Fruit fly (Drosophila melanogaster) whole organism, embryonic: Measurements from ENCODE around the gene CG14329.

Source experiments
- CG11695 ChIP-seq: fragments of 200-800 bp; sonication (Bioruptor generic); IDR thresholded peaks from 3 replicates; pipeline ENCODE4 v1.3.6; 2022; ENCODE audit warnings: missing biosample characterization, missing genetic modification characterization
- CG13296 ChIP-seq: fragments of 200-800 bp; sonication (Bioruptor generic); optimal IDR thresholded peaks from 3 replicates; lab custom pipeline; 2018; ENCODE audit warnings: missing biosample characterization, mild to moderate bottlenecking, missing genetic modification characterization
- CG14860 ChIP-seq: fragments of 200-800 bp; sonication (Bioruptor generic); IDR thresholded peaks from 3 replicates; pipeline ENCODE4 v1.3.6; 2022; ENCODE audit warnings: missing biosample characterization, missing genetic modification characterization; ENCODE audit not compliant: partially characterized antibody
- CG15514 ChIP-seq: fragments of 200-800 bp; sonication (Bioruptor generic); optimal IDR thresholded peaks from 3 replicates; lab custom pipeline; 2017; ENCODE audit warnings: missing biosample characterization, missing genetic modification characterization, mild to moderate bottlenecking, moderate library complexity, missing genetic modification reagents
- CG18599 ChIP-seq: fragments of 200-800 bp; sonication (Bioruptor generic); optimal IDR thresholded peaks from 3 replicates; lab custom pipeline; 2017; ENCODE audit warnings: missing biosample characterization, missing genetic modification characterization, mild to moderate bottlenecking, moderate library complexity, missing genetic modification reagents
- CG2199 ChIP-seq: fragments of 200-800 bp; sonication (Bioruptor generic); IDR thresholded peaks from 3 replicates; pipeline ENCODE4 v1.3.6; 2022; ENCODE audit warnings: missing biosample characterization, missing genetic modification characterization
- CG31365 ChIP-seq: fragments of 200-800 bp; sonication (Bioruptor generic); optimal IDR thresholded peaks from 2 replicates; lab custom pipeline; 2018; ENCODE audit warnings: missing biosample characterization, mild to moderate bottlenecking, missing genetic modification characterization
- CG31441 ChIP-seq: fragments of 200-800 bp; sonication (Bioruptor generic); IDR thresholded peaks from 2 replicates; pipeline ENCODE4 v1.3.6; 2022; ENCODE audit warnings: missing biosample characterization, missing genetic modification characterization
- CG32532 ChIP-seq: fragments of 200-800 bp; sonication (Bioruptor generic); IDR thresholded peaks from 2 replicates; pipeline ENCODE4 v1.3.6; 2022; ENCODE audit warnings: missing biosample characterization, missing genetic modification characterization
- CG34224 ChIP-seq: fragments of 200-800 bp; sonication (Bioruptor generic); IDR thresholded peaks from 3 replicates; pipeline ENCODE4 v1.3.6; 2022; ENCODE audit warnings: missing biosample characterization, missing genetic modification characterization; ENCODE audit not compliant: partially characterized antibody
- CG42726 ChIP-seq: fragments of 200-800 bp; sonication (Bioruptor generic); IDR thresholded peaks from 2 replicates; pipeline ENCODE4 v1.3.6; 2022; ENCODE audit warnings: missing biosample characterization, missing genetic modification characterization; ENCODE audit not compliant: partially characterized antibody
- CG7839 ChIP-seq: fragments of 200-800 bp; sonication (Bioruptor generic); optimal IDR thresholded peaks from 3 replicates; lab custom pipeline; 2018; ENCODE audit warnings: missing biosample characterization, mild to moderate bottlenecking, missing genetic modification characterization, moderate library complexity
- CG7963 ChIP-seq: fragments of 200-800 bp; sonication (Bioruptor generic); IDR thresholded peaks from 3 replicates; pipeline ENCODE4 v1.3.6; 2022; ENCODE audit warnings: missing biosample characterization, missing genetic modification characterization; ENCODE audit not compliant: partially characterized antibody
- CG8388 ChIP-seq: fragments of 200-800 bp; sonication (Bioruptor generic); optimal IDR thresholded peaks from 2 replicates; lab custom pipeline; 2019; ENCODE audit warnings: missing biosample characterization, mild to moderate bottlenecking, missing genetic modification characterization, moderate library complexity
- CG8924 ChIP-seq: fragments of 200-800 bp; optimal IDR thresholded peaks from 3 replicates; lab custom pipeline; 2019; ENCODE audit warnings: missing biosample characterization, mild to moderate bottlenecking, missing genetic modification characterization, moderate library complexity
- D ChIP-seq, 2 experiments: fragments of 200-800 bp in 1 of 2; fragments of >200 bp in 1 of 2; sonication (Bioruptor generic) in 1 of 2; optimal IDR thresholded peaks; 2 replicates in 1 of 2; 3 replicates in 1 of 2; lab custom pipeline; 2017; ENCODE audit warnings: mild to moderate bottlenecking in 1 of 2, missing biosample characterization in 1 of 2, missing genetic modification characterization in 1 of 2, missing genetic modification reagents in 1 of 2
- Dek ChIP-seq: fragments of 200-800 bp; sonication (Bioruptor generic); optimal IDR thresholded peaks from 3 replicates; lab custom pipeline; 2019; ENCODE audit warnings: missing biosample characterization, mild to moderate bottlenecking, missing genetic modification characterization, moderate library complexity
- Dip2 ChIP-seq: fragments of 200-800 bp; sonication (Bioruptor generic); IDR thresholded peaks from 2 replicates; pipeline ENCODE4 v1.3.6; 2022; ENCODE audit warnings: missing biosample characterization, missing genetic modification characterization
- Dip3 ChIP-seq: fragments of 200-800 bp; sonication (Bioruptor generic); optimal IDR thresholded peaks from 3 replicates; lab custom pipeline; 2016; ENCODE audit warnings: missing biosample characterization, missing genetic modification characterization
- Dll ChIP-seq: fragments of 200-800 bp; sonication (Bioruptor generic); IDR thresholded peaks from 4 replicates; pipeline ENCODE4 v1.3.6; 2022; ENCODE audit warnings: missing biosample characterization, missing genetic modification characterization; ENCODE audit not compliant: partially characterized antibody
- E2f1 ChIP-seq: fragments of 200-800 bp; sonication (Bioruptor generic); IDR thresholded peaks from 2 replicates; pipeline ENCODE4 v1.3.6; 2022; ENCODE audit warnings: missing biosample characterization, missing genetic modification characterization
- Gug ChIP-seq: fragments of 200-800 bp; sonication (Bioruptor generic); IDR thresholded peaks from 4 replicates; pipeline ENCODE4 v1.3.6; 2022; ENCODE audit warnings: missing biosample characterization, missing genetic modification characterization
- Hr78 ChIP-seq, 2 experiments: fragments of 200-800 bp in 1 of 2; fragments of >200 bp in 1 of 2; sonication (Bioruptor generic) in 1 of 2; optimal IDR thresholded peaks; 2 replicates each; lab custom pipeline; 2017 to 2019; ENCODE audit warnings: missing biosample characterization in 2 of 2, missing genetic modification characterization in 2 of 2, mild to moderate bottlenecking in 1 of 2, moderate library complexity in 1 of 2
- Hsf ChIP-seq: fragments of 200-800 bp; sonication (Bioruptor generic); optimal IDR thresholded peaks from 3 replicates; lab custom pipeline; 2016; ENCODE audit warnings: missing biosample characterization, missing genetic modification characterization
- Mad ChIP-seq: fragments of 200-800 bp; sonication (Bioruptor generic); optimal IDR thresholded peaks from 2 replicates; lab custom pipeline; 2016; ENCODE audit warnings: missing biosample characterization, missing genetic modification characterization
- Med ChIP-seq: fragments of 200-800 bp; sonication (Bioruptor generic); peaks from one replicate; lab custom pipeline; 2016; ENCODE audit warnings: missing biosample characterization, missing genetic modification characterization, mild to moderate bottlenecking, inconsistent platforms, moderate library complexity
- Myb ChIP-seq: fragments of 200-800 bp; sonication (Bioruptor generic); optimal IDR thresholded peaks from 2 replicates; lab custom pipeline; 2016; ENCODE audit warnings: missing biosample characterization, missing genetic modification characterization
- Scr ChIP-seq: fragments of 200-800 bp; sonication (Bioruptor generic); IDR thresholded peaks from 2 replicates; pipeline ENCODE4 v1.3.6; 2022; ENCODE audit warnings: missing biosample characterization, missing genetic modification characterization; ENCODE audit not compliant: partially characterized antibody
- Stat92E ChIP-seq, 3 experiments: fragments of >200 bp in 2 of 3; fragments of 200-800 bp in 1 of 3; sonication (Bioruptor generic) in 1 of 3; optimal IDR thresholded peaks; 2 replicates each; lab custom pipeline; 2017 to 2019; ENCODE audit warnings: missing biosample characterization in 3 of 3, missing genetic modification characterization in 3 of 3, mild to moderate bottlenecking in 1 of 3, moderate library complexity in 1 of 3
- Taf1 ChIP-seq: fragments of 200-800 bp; sonication (Bioruptor generic); IDR thresholded peaks from 2 replicates; pipeline ENCODE4 v1.3.6; 2022; ENCODE audit warnings: missing biosample characterization, missing genetic modification characterization
- Tbp ChIP-seq: fragments of >200 bp; optimal IDR thresholded peaks from 2 replicates; lab custom pipeline; 2018; ENCODE audit warnings: missing biosample characterization, missing genetic modification characterization
- amos ChIP-seq: fragments of 200-800 bp; sonication (Bioruptor generic); IDR thresholded peaks from 2 replicates; pipeline ENCODE4 v1.3.6; 2022; ENCODE audit warnings: missing biosample characterization, missing genetic modification characterization; ENCODE audit not compliant: partially characterized antibody
- aop ChIP-seq: fragments of 200-800 bp; sonication (Bioruptor generic); IDR thresholded peaks from 2 replicates; pipeline ENCODE4 v1.3.6; 2022; ENCODE audit warnings: missing biosample characterization, missing genetic modification characterization
- chinmo ChIP-seq: fragments of 200-800 bp; sonication (Bioruptor generic); IDR thresholded peaks from 4 replicates; pipeline ENCODE4 v1.3.6; 2022; ENCODE audit warnings: missing biosample characterization, missing genetic modification characterization; ENCODE audit not compliant: partially characterized antibody
- grau ChIP-seq: fragments of 200-800 bp; optimal IDR thresholded peaks from 3 replicates; lab custom pipeline; 2019; ENCODE audit warnings: missing biosample characterization, mild to moderate bottlenecking, missing genetic modification characterization, moderate library complexity
- gsb-n ChIP-seq: fragments of 200-800 bp; sonication (Bioruptor generic); optimal IDR thresholded peaks from 3 replicates; lab custom pipeline; 2018; ENCODE audit warnings: missing biosample characterization, mild to moderate bottlenecking, missing genetic modification characterization
- gt ChIP-seq: fragments of 200-800 bp; sonication (Bioruptor generic); IDR thresholded peaks from 2 replicates; pipeline ENCODE4 v1.3.6; 2022; ENCODE audit warnings: missing biosample characterization, missing genetic modification characterization
- hkb ChIP-seq, 2 experiments: fragments of 200-800 bp in 1 of 2; fragments of >200 bp in 1 of 2; sonication (Bioruptor generic) in 1 of 2; IDR thresholded peaks in 1 of 2; optimal IDR thresholded peaks in 1 of 2; 2 replicates each; pipeline versions ENCODE4 v1.3.6 to Lab custom; 2017 to 2022; ENCODE audit warnings: missing biosample characterization in 1 of 2, missing genetic modification characterization in 1 of 2
- maf-S ChIP-seq: fragments of 200-800 bp; sonication (Bioruptor generic); optimal IDR thresholded peaks from 2 replicates; lab custom pipeline; 2016; ENCODE audit warnings: missing biosample characterization, missing genetic modification characterization
- nau ChIP-seq: fragments of 200-800 bp; sonication (Bioruptor generic); optimal IDR thresholded peaks from 3 replicates; lab custom pipeline; 2017; ENCODE audit warnings: missing biosample characterization, mild to moderate bottlenecking, missing genetic modification characterization, missing genetic modification reagents
- nom ChIP-seq: fragments of 200-800 bp; sonication (Bioruptor generic); optimal IDR thresholded peaks from 2 replicates; lab custom pipeline; 2017; ENCODE audit warnings: missing biosample characterization, missing genetic modification characterization, mild to moderate bottlenecking, moderate library complexity, missing genetic modification reagents
- scrt ChIP-seq: fragments of 200-800 bp; sonication (Bioruptor generic); optimal IDR thresholded peaks from 2 replicates; lab custom pipeline; 2018; ENCODE audit warnings: missing biosample characterization, mild to moderate bottlenecking, missing genetic modification characterization, moderate library complexity
- seq ChIP-seq: fragments of 200-800 bp; sonication (Bioruptor generic); IDR thresholded peaks from 2 replicates; pipeline ENCODE4 v1.3.6; 2022; ENCODE audit warnings: missing biosample characterization, missing genetic modification characterization
- so ChIP-seq: fragments of 200-800 bp; sonication (Bioruptor generic); IDR thresholded peaks from 3 replicates; pipeline ENCODE4 v1.3.6; 2022; ENCODE audit warnings: missing biosample characterization, missing genetic modification characterization
- zen ChIP-seq: fragments of 200-800 bp; sonication (Bioruptor generic); optimal IDR thresholded peaks from 3 replicates; lab custom pipeline; 2018; ENCODE audit warnings: missing biosample characterization, mild to moderate bottlenecking, missing genetic modification characterization, moderate library complexity
- zen2 ChIP-seq: fragments of 200-800 bp; sonication (Bioruptor generic); IDR thresholded peaks from 3 replicates; pipeline ENCODE4 v1.3.6; 2022; ENCODE audit warnings: missing biosample characterization, missing genetic modification characterization; ENCODE audit not compliant: partially characterized antibody
- zf30C ChIP-seq: fragments of 200-800 bp; sonication (Bioruptor generic); optimal IDR thresholded peaks from 3 replicates; lab custom pipeline; 2018; ENCODE audit warnings: missing biosample characterization, mild to moderate bottlenecking, missing genetic modification characterization

Gene CG14329

dm6 chr3R:17619726-17620282, 10.6 kb downstream of the CG14329 start (continued):
- no peak for TF ChIP-seq D (optimal IDR thresholded peaks at IDR 0.05; lab: Kevin White, UChicago)
- peak; percentile 4 for TF ChIP-seq D (GFP tag; optimal IDR thresholded peaks at IDR 0.05; lab: Kevin White, UChicago)
- TF ChIP-seq CG7839 (tag; lab: Kevin White, UChicago): peak; percentile 37
- TF ChIP-seq zen2 (GFP tag; lab: Robert Waterston, UW): peak; percentile 56
- TF ChIP-seq Myb (GFP tag; lab: Kevin White, UChicago): no peak
- TF ChIP-seq maf-S (GFP tag; lab: Kevin White, UChicago): no peak
- TF ChIP-seq CG2199 (GFP tag; lab: Robert Waterston, UW): 0 out of 3 replicates have a peak, but pooled peaks have one; percentile 36
- no peak for TF ChIP-seq Gug (GFP tag; lab: Robert Waterston, UW)
- TF ChIP-seq CG31441 (GFP tag; lab: Robert Waterston, UW): no peak
- peak; percentile 85 for TF ChIP-seq CG7963 (GFP tag; lab: Robert Waterston, UW)
- TF ChIP-seq CG42726 (GFP tag; lab: Robert Waterston, UW): peak; percentile 86
- TF ChIP-seq Dip3 (GFP tag; lab: Kevin White, UChicago): no peak
- peak; percentile 39 for TF ChIP-seq Dek (tag; lab: Kevin White, UChicago)
- TF ChIP-seq zf30C: no peak
- TF ChIP-seq Dip2: no peak
- TF ChIP-seq CG18599 (GFP tag; lab: Kevin White, UChicago): no peak
- TF ChIP-seq chinmo: peak; percentile 56; the same call in 1 of the 4 replicates
- TF ChIP-seq hkb (optimal IDR thresholded peaks at IDR 0.05; lab: Kevin White, UChicago): no peak
- TF ChIP-seq hkb (GFP tag; IDR thresholded peaks at IDR 0.05; lab: Robert Waterston, UW): peak; percentile 31; the same call in 1 of the 2 replicates
- peak; percentile 89 for TF ChIP-seq CG14860 (GFP tag; lab: Robert Waterston, UW)
- TF ChIP-seq CG32532 (GFP tag; lab: Robert Waterston, UW): no peak
- TF ChIP-seq gsb-n (tag; lab: Kevin White, UChicago): peak; percentile 8
- TF ChIP-seq Taf1: no peak
- TF ChIP-seq scrt (GFP tag; lab: Kevin White, UChicago): peak; percentile 15
- peak; percentile 6 for TF ChIP-seq CG8388 (GFP tag; lab: Kevin White, UChicago)
- peak; percentile 72; the same call in 3 of the 4 replicates for TF ChIP-seq Dll (GFP tag; lab: Robert Waterston, UW)
- peak; percentile 84 for TF ChIP-seq amos (GFP tag; lab: Robert Waterston, UW)
- no peak for TF ChIP-seq Tbp (GFP tag; lab: Kevin White, UChicago)
- no peak for TF ChIP-seq aop (GFP tag; lab: Robert Waterston, UW)
- peak; percentile 37; the same call in 1 of the 3 replicates for TF ChIP-seq CG11695 (GFP tag; lab: Robert Waterston, UW)
- peak; percentile 75; the same call in 2 of the 3 replicates for TF ChIP-seq CG34224 (GFP tag; lab: Robert Waterston, UW)
- TF ChIP-seq Hr78 (GFP tag; optimal IDR thresholded peaks at IDR 0.05; lab: Kevin White, UChicago): peak in 1 of 2 experiments; percentile 0
- TF ChIP-seq Scr (GFP tag; lab: Robert Waterston, UW): peak; percentile 84
- TF ChIP-seq gt (GFP tag; lab: Robert Waterston, UW): no peak
- TF ChIP-seq grau: peak; percentile 9
- no peak for TF ChIP-seq Hsf (GFP tag; lab: Kevin White, UChicago)
- no peak for TF ChIP-seq E2f1 (GFP tag; lab: Robert Waterston, UW)
- TF ChIP-seq CG15514 (GFP tag; lab: Kevin White, UChicago): no peak
- TF ChIP-seq Stat92E (GFP tag; optimal IDR thresholded peaks at IDR 0.05; lab: Kevin White, UChicago): peak in 1 of 3 experiments; percentile 57
- TF ChIP-seq CG13296 (GFP tag; lab: Kevin White, UChicago): peak; percentile 46
- peak; percentile 30 for TF ChIP-seq nau (GFP tag; lab: Kevin White, UChicago)
- TF ChIP-seq Mad (GFP tag; lab: Kevin White, UChicago): no peak
- peak; percentile 57 for TF ChIP-seq CG8924 (tag; lab: Kevin White, UChicago)
- no peak for TF ChIP-seq seq (GFP tag; lab: Robert Waterston, UW)
- TF ChIP-seq nom (GFP tag; lab: Kevin White, UChicago): peak; percentile 96
- peak; percentile 73 for TF ChIP-seq Med (GFP tag; lab: Kevin White, UChicago)
- peak; percentile 50; the same call in 1 of the 3 replicates for TF ChIP-seq so
- TF ChIP-seq CG31365 (tag; lab: Kevin White, UChicago): peak; percentile 25
- no peak for TF ChIP-seq zen (tag; lab: Kevin White, UChicago)
